Fruit fly (Drosophila melanogaster): ENCODE results near the gene CG33272.

- TF ChIP-seq Hr83 (GFP tag; optimal IDR thresholded peaks at IDR 0.05; ENCODE audit: poor library complexity, severe bottlenecking) (no peak), rgr (GFP tag; optimal IDR thresholded peaks at IDR 0.05) (no peak), psq (GFP tag; optimal IDR thresholded peaks at IDR 0.05) (no peak), Dfd (GFP tag; optimal IDR thresholded peaks at IDR 0.05) (no peak), Vsx2 (GFP tag; optimal IDR thresholded peaks at IDR 0.05; ENCODE audit: partially characterized antibody) (no peak), pan (optimal IDR thresholded peaks at IDR 0.05) (no peak)
These were observed 12.2 kb upstream of the CG33272 start, which contains the start of the genes CG11714 and Fuca for dm6 chr3L:11522613-11523012.

Measured in whole organism, wandering third instar larva.